Worm (Caenorhabditis elegans) whole organism, L1 larva: ENCODE measurements around the gene zipt-7.2.

Experiments
- C04F5.9 ChIP-seq: sonication (generic microtip); optimal IDR thresholded peaks from 2 replicates; lab custom pipeline; 2016; ENCODE audit warnings: missing genetic modification characterization, missing compliant biosample characterization
- C16A3.4 ChIP-seq: fragments of 150-350 bp; optimal IDR thresholded peaks from 2 replicates; lab custom pipeline; 2014; ENCODE audit warnings: missing biosample characterization, missing genetic modification characterization
- Y116A8C.19 ChIP-seq: sonication (generic microtip); optimal IDR thresholded peaks from 2 replicates; lab custom pipeline; 2016; ENCODE audit warnings: missing compliant biosample characterization, missing genetic modification characterization, borderline replicate concordance
- aly-2 ChIP-seq: fragments of 150-350 bp; optimal IDR thresholded peaks from 2 replicates; lab custom pipeline; 2014; ENCODE audit warnings: missing biosample characterization, missing genetic modification characterization
- blmp-1 ChIP-seq: fragments of 150-350 bp; optimal IDR thresholded peaks from 2 replicates; lab custom pipeline; 2014; ENCODE audit warnings: missing biosample characterization, missing genetic modification characterization
- ceh-63 ChIP-seq: fragments of 200-800 bp; sonication (Bioruptor generic); optimal IDR thresholded peaks from 2 replicates; lab custom pipeline; 2018; ENCODE audit warnings: mild to moderate bottlenecking, missing genetic modification characterization, missing compliant biosample characterization
- ces-1 ChIP-seq: fragments of 150-350 bp; optimal IDR thresholded peaks from 2 replicates; lab custom pipeline; 2014; ENCODE audit warnings: missing biosample characterization, missing genetic modification reagents, missing genetic modification characterization
- dpl-1 ChIP-seq, 3 experiments: fragments of 150-350 bp in 2 of 3; sonication (generic microtip) in 1 of 3; optimal IDR thresholded peaks; 2 replicates each; lab custom pipeline; 2014 to 2017; ENCODE audit warnings: missing biosample characterization in 3 of 3, missing genetic modification characterization in 3 of 3, missing genetic modification reagents in 3 of 3
- efl-1 ChIP-seq, 4 experiments: fragments of 150-350 bp; optimal IDR thresholded peaks in 3 of 4; peaks in 1 of 4; 1 replicate in 1 of 4; 2 replicates in 3 of 4; lab custom pipeline; 2014; ENCODE audit warnings: missing biosample characterization in 2 of 4, missing genetic modification characterization in 2 of 4, missing genetic modification reagents in 2 of 4
- efl-3 ChIP-seq: fragments of 200-800 bp; sonication (Bioruptor generic); optimal IDR thresholded peaks from 2 replicates; lab custom pipeline; 2018; ENCODE audit warnings: mild to moderate bottlenecking, missing genetic modification characterization, missing compliant biosample characterization
- elt-2 ChIP-seq: sonication (generic microtip); optimal IDR thresholded peaks from 2 replicates; lab custom pipeline; 2016; ENCODE audit warnings: missing genetic modification characterization, mild to moderate bottlenecking, inconsistent platforms, missing compliant biosample characterization, missing genetic modification reagents
- elt-3 ChIP-seq, 6 experiments: fragments of 150-350 bp in 1 of 6; sonication (generic microtip); optimal IDR thresholded peaks; 2 replicates each; lab custom pipeline; 2017 to 2018; ENCODE audit warnings: missing biosample characterization in 6 of 6, missing genetic modification characterization in 6 of 6, inconsistent platforms in 1 of 6
- grh-1 ChIP-seq: fragments of 200-800 bp; sonication (Bioruptor generic); IDR thresholded peaks from 2 replicates; pipeline ENCODE4 v1.3.6; 2022; ENCODE audit warnings: missing genetic modification reagents, missing genetic modification characterization, missing compliant biosample characterization
- hlh-17 ChIP-seq: fragments of 200-800 bp; sonication (Bioruptor generic); optimal IDR thresholded peaks from 2 replicates; lab custom pipeline; 2018; ENCODE audit warnings: missing genetic modification characterization, mild to moderate bottlenecking, missing compliant biosample characterization, moderate library complexity, borderline replicate concordance
- hpl-2 ChIP-seq: fragments of 150-350 bp; optimal IDR thresholded peaks from 2 replicates; lab custom pipeline; 2014; ENCODE audit warnings: missing biosample characterization, missing genetic modification reagents, missing genetic modification characterization
- irx-1 ChIP-seq: sonication (generic microtip); optimal IDR thresholded peaks from 2 replicates; lab custom pipeline; 2016; ENCODE audit warnings: missing genetic modification characterization, missing compliant biosample characterization
- lin-14 ChIP-seq: fragments of 200-800 bp; sonication (Bioruptor generic); optimal IDR thresholded peaks from 2 replicates; lab custom pipeline; 2018; ENCODE audit warnings: mild to moderate bottlenecking, missing genetic modification characterization, moderate library complexity, missing compliant biosample characterization
- lin-35 ChIP-seq, 2 experiments: fragments of 150-350 bp; optimal IDR thresholded peaks; 2 replicates each; lab custom pipeline; 2014; ENCODE audit warnings: missing biosample characterization in 2 of 2, missing genetic modification characterization in 2 of 2, missing genetic modification reagents in 2 of 2
- lin-39 ChIP-seq: fragments of 150-350 bp; optimal IDR thresholded peaks from 2 replicates; lab custom pipeline; 2014; ENCODE audit warnings: missing biosample characterization, missing genetic modification reagents, missing genetic modification characterization
- lsy-2 ChIP-seq, 2 experiments: fragments of 150-350 bp; optimal IDR thresholded peaks; 2 replicates each; lab custom pipeline; 2014; ENCODE audit warnings: missing biosample characterization in 2 of 2, missing genetic modification characterization in 2 of 2
- mab-9 ChIP-seq: fragments of 200-800 bp; sonication (Bioruptor generic); IDR thresholded peaks from 2 replicates; pipeline ENCODE4 v1.3.6; 2022; ENCODE audit warnings: missing genetic modification reagents, missing genetic modification characterization, missing compliant biosample characterization
- mdl-1 ChIP-seq, 2 experiments: fragments of 150-350 bp; optimal IDR thresholded peaks; 2 replicates each; lab custom pipeline; 2014 to 2017; ENCODE audit warnings: missing biosample characterization in 2 of 2, missing genetic modification characterization in 2 of 2, inconsistent platforms in 1 of 2
- mep-1 ChIP-seq: fragments of 150-350 bp; optimal IDR thresholded peaks from 2 replicates; lab custom pipeline; 2014; ENCODE audit warnings: missing biosample characterization, missing genetic modification characterization
- nhr-12 ChIP-seq: sonication (generic microtip); optimal IDR thresholded peaks from 2 replicates; lab custom pipeline; 2017; ENCODE audit warnings: missing biosample characterization, missing genetic modification characterization
- nhr-19 ChIP-seq: fragments of 200-800 bp; sonication (Bioruptor generic); conservative IDR thresholded peaks from 2 replicates; pipeline ENCODE4 v1.3.6; 2022; ENCODE audit warnings: missing genetic modification characterization, missing compliant biosample characterization
- nhr-20 ChIP-seq: sonication (generic microtip); optimal IDR thresholded peaks from 2 replicates; lab custom pipeline; 2016; ENCODE audit warnings: mild to moderate bottlenecking, missing genetic modification characterization, missing compliant biosample characterization
- nhr-237 ChIP-seq: fragments of 150-350 bp; optimal IDR thresholded peaks from 2 replicates; lab custom pipeline; 2014; ENCODE audit warnings: missing biosample characterization, missing genetic modification characterization
- nhr-47 ChIP-seq: sonication (generic microtip); optimal IDR thresholded peaks from 2 replicates; lab custom pipeline; 2016; ENCODE audit warnings: mild to moderate bottlenecking, missing genetic modification characterization, moderate library complexity, missing compliant biosample characterization
- nhr-71 ChIP-seq: sonication (generic microtip); optimal IDR thresholded peaks from 2 replicates; lab custom pipeline; 2016; ENCODE audit warnings: mild to moderate bottlenecking, missing genetic modification characterization, moderate library complexity, missing compliant biosample characterization
- nhr-85 ChIP-seq: sonication (generic microtip); peaks from one replicate; lab custom pipeline; 2016; ENCODE audit warnings: missing genetic modification characterization, inconsistent platforms, missing compliant biosample characterization
- nhr-90 ChIP-seq: sonication (generic microtip); optimal IDR thresholded peaks from 2 replicates; lab custom pipeline; 2016; ENCODE audit warnings: mild to moderate bottlenecking, missing genetic modification characterization, missing compliant biosample characterization; ENCODE audit not compliant: poor library complexity
- pax-3 ChIP-seq: fragments of 200-800 bp; sonication (Bioruptor generic); optimal IDR thresholded peaks from 2 replicates; lab custom pipeline; 2018; ENCODE audit warnings: mild to moderate bottlenecking, missing genetic modification characterization, moderate library complexity, missing compliant biosample characterization
- snpc-4 ChIP-seq: fragments of 150-350 bp; optimal IDR thresholded peaks from 2 replicates; lab custom pipeline; 2014; ENCODE audit warnings: missing biosample characterization, missing genetic modification characterization
- snu-23 ChIP-seq: sonication (generic microtip); optimal IDR thresholded peaks from 2 replicates; lab custom pipeline; 2016; ENCODE audit warnings: missing genetic modification characterization, missing compliant biosample characterization
- sox-4 ChIP-seq: sonication (generic microtip); optimal IDR thresholded peaks from 2 replicates; lab custom pipeline; 2016; ENCODE audit warnings: missing genetic modification characterization, missing compliant biosample characterization
- sptf-1 ChIP-seq: fragments of 150-350 bp; optimal IDR thresholded peaks from 2 replicates; lab custom pipeline; 2014; ENCODE audit warnings: missing biosample characterization, missing genetic modification characterization
- unc-30 ChIP-seq: sonication (generic microtip); optimal IDR thresholded peaks from 2 replicates; lab custom pipeline; 2017; ENCODE audit warnings: missing biosample characterization, missing genetic modification characterization
- unc-86 ChIP-seq: sonication (generic microtip); optimal IDR thresholded peaks from 2 replicates; lab custom pipeline; 2016; ENCODE audit warnings: missing genetic modification characterization, missing compliant biosample characterization
- xbp-1 ChIP-seq: sonication (generic microtip); optimal IDR thresholded peaks from 2 replicates; lab custom pipeline; 2016; ENCODE audit warnings: missing genetic modification characterization, missing compliant biosample characterization
- zip-4 ChIP-seq: fragments of 200-800 bp; sonication (Bioruptor generic); optimal IDR thresholded peaks from 2 replicates; lab custom pipeline; 2018; ENCODE audit warnings: mild to moderate bottlenecking, missing genetic modification characterization, moderate library complexity, missing compliant biosample characterization
- ztf-4 ChIP-seq: fragments of 150-350 bp; optimal IDR thresholded peaks from 2 replicates; lab custom pipeline; 2014; ENCODE audit warnings: missing biosample characterization, missing genetic modification characterization

zipt-7.2 gene

ce11 chrX:15502455-15503174, 5.1 kb downstream of the zipt-7.2 start, which contains the start of gene H13N06.7:
Gene H13N06.7, plus strand, starts transcription at chrX:15503124.
- TF ChIP-seq snpc-4 (tag; lab: Kevin White, UChicago), result peak; percentile 1
- no peak for TF ChIP-seq nhr-12 (tag; lab: Kevin White, UChicago)

- TF ChIP-seq nhr-90 (tag; lab: Kevin White, UChicago) (peak; percentile 47), nhr-19 (0 out of 2 replicates have a peak, but pooled peaks have one; percentile 16), Y116A8C.19 (no peak), dpl-1 (GFP tag; optimal IDR thresholded peaks at IDR 0.05; lab: Kevin White, UChicago) (peak in 1 of 3 experiments; percentile 12), grh-1 (GFP tag; lab: Robert Waterston, UW) (peak; percentile 78), blmp-1 (peak; percentile 43), mdl-1 (tag; optimal IDR thresholded peaks at IDR 0.05; lab: Kevin White, UChicago) (peak in 1 of 2 experiments; percentile 61), nhr-85 (tag; lab: Kevin White, UChicago) (peak; percentile 92), mep-1 (tag; lab: Kevin White, UChicago) (no peak), elt-3 (tag; optimal IDR thresholded peaks at IDR 0.05; lab: Kevin White, UChicago) (peak in 1 of 6 experiments; percentile 42), snu-23 (GFP tag; lab: Kevin White, UChicago) (peak; percentile 65), irx-1 (no peak), nhr-20 (tag; lab: Kevin White, UChicago) (peak; percentile 66), nhr-71 (tag; lab: Kevin White, UChicago) (peak; percentile 53), lin-39 (tag; lab: Kevin White, UChicago) (no peak), lin-14 (peak; percentile 68), efl-3 (no peak), C16A3.4 (peak; percentile 20), nhr-237 (tag; lab: Kevin White, UChicago) (no peak), nhr-47 (tag; lab: Kevin White, UChicago) (peak; percentile 4), efl-1 (optimal IDR thresholded peaks at IDR 0.05; lab: Kevin White, UChicago) (no peak), efl-1 (GFP tag; optimal IDR thresholded peaks at IDR 0.05 in 1 of 2; lab: Kevin White, UChicago) (peak in 1 of 2 experiments; percentile 75), lin-35 (GFP tag; optimal IDR thresholded peaks at IDR 0.05; lab: Kevin White, UChicago) (peak in 1 of 2 experiments; percentile 57)
Measured at ce11 chrX:15496927-15497605, 10.6 kb downstream of the zipt-7.2 start, which contains the start of gene suox-1. Gene suox-1, plus strand, starts transcription at chrX:15497555.

ce11 chrX:15494154-15494553, 13.5 kb downstream of the zipt-7.2 start:
- no peak for TF ChIP-seq nhr-12 (tag; lab: Kevin White, UChicago)
- TF ChIP-seq hpl-2 (GFP tag; lab: Kevin White, UChicago), result no peak
- TF ChIP-seq grh-1 (GFP tag; lab: Robert Waterston, UW), result no peak
- TF ChIP-seq efl-3, result no peak
- TF ChIP-seq dpl-1 (GFP tag; optimal IDR thresholded peaks at IDR 0.05; lab: Kevin White, UChicago), result no peak
- no peak for TF ChIP-seq unc-86 (tag; lab: Kevin White, UChicago)
- TF ChIP-seq ztf-4 (tag; lab: Kevin White, UChicago), result no peak
- no peak for TF ChIP-seq sox-4 (tag; lab: Kevin White, UChicago)
- no peak for TF ChIP-seq sptf-1 (tag; lab: Kevin White, UChicago)
- TF ChIP-seq ceh-63 (GFP tag; lab: Kevin White, UChicago), result no peak
- TF ChIP-seq zip-4 (GFP tag; lab: Kevin White, UChicago), result no peak
- TF ChIP-seq unc-30 (tag; lab: Kevin White, UChicago), result no peak
- no peak for TF ChIP-seq xbp-1 (tag; lab: Kevin White, UChicago)
- TF ChIP-seq nhr-47 (tag; lab: Kevin White, UChicago), result no peak
- TF ChIP-seq C04F5.9 (tag; lab: Kevin White, UChicago), result no peak
- no peak for TF ChIP-seq hlh-17 (GFP tag; lab: Kevin White, UChicago)
- no peak for TF ChIP-seq Y116A8C.19
- no peak for TF ChIP-seq irx-1
- no peak for TF ChIP-seq lsy-2 (tag; optimal IDR thresholded peaks at IDR 0.05; lab: Kevin White, UChicago)
- peak; percentile 8 for TF ChIP-seq nhr-71 (tag; lab: Kevin White, UChicago)
- TF ChIP-seq pax-3, result no peak
- TF ChIP-seq ces-1 (GFP tag; lab: Kevin White, UChicago), result no peak
- no peak for TF ChIP-seq efl-1 (optimal IDR thresholded peaks at IDR 0.05; lab: Kevin White, UChicago)
- peak in 1 of 2 experiments; percentile 92 for TF ChIP-seq efl-1 (GFP tag; optimal IDR thresholded peaks at IDR 0.05 in 1 of 2; lab: Kevin White, UChicago)
- no peak for TF ChIP-seq aly-2 (tag; lab: Kevin White, UChicago)
- TF ChIP-seq elt-2 (tag; lab: Kevin White, UChicago), result peak; percentile 57
- TF ChIP-seq mab-9 (GFP tag; lab: Robert Waterston, UW), result no peak
- peak in 1 of 2 experiments; percentile 29 for TF ChIP-seq lin-35 (GFP tag; optimal IDR thresholded peaks at IDR 0.05; lab: Kevin White, UChicago)
